Fruit fly (Drosophila melanogaster): ENCODE results near the gene Npl4.
A peak's percentile ranks its signal among the peaks of the same experiment; 100 is the strongest.

Gene Npl4

dm6 chr3R:25652066-25652720 lies 27.7 kb upstream of the Npl4 start (continued):
- TF ChIP-seq nerfin-1 (tag; optimal IDR thresholded peaks at IDR 0.05) (no peak), lov (optimal IDR thresholded peaks at IDR 0.05) (no peak), lov (GFP tag; IDR thresholded peaks at IDR 0.05) (no peak), dysf (GFP tag; IDR thresholded peaks at IDR 0.05) (0 out of 3 replicates have a peak, but pooled peaks have one; percentile 7), Nf-YC (tag; optimal IDR thresholded peaks at IDR 0.05) (peak; percentile 18), CG31224 (GFP tag; IDR thresholded peaks at IDR 0.05) (no peak), gfzf (GFP tag; optimal IDR thresholded peaks at IDR 0.05) (peak; percentile 30), NFAT (GFP tag; IDR thresholded peaks at IDR 0.05) (0 out of 2 replicates have a peak, but pooled peaks have one; percentile 5), CG10147 (GFP tag; optimal IDR thresholded peaks at IDR 0.05) (peak; percentile 19), ara (GFP tag; IDR thresholded peaks at IDR 0.05) (no peak), bigmax (GFP tag; optimal IDR thresholded peaks at IDR 0.05) (no peak), HHEX (GFP tag; optimal IDR thresholded peaks at IDR 0.05) (no peak), lmd (GFP tag; IDR thresholded peaks at IDR 0.05) (no peak), CG17912 (GFP tag; optimal IDR thresholded peaks at IDR 0.05) (no peak), Sry-δ (GFP tag; optimal IDR thresholded peaks at IDR 0.05) (no peak), Adf1 (GFP tag; IDR thresholded peaks at IDR 0.05) (peak; percentile 35; the same call in 1 of the 2 replicates), bowl (GFP tag; IDR thresholded peaks at IDR 0.05) (no peak), hbn (GFP tag; IDR thresholded peaks at IDR 0.05; ENCODE audit: partially characterized antibody) (no peak), CG15514 (GFP tag; optimal IDR thresholded peaks at IDR 0.05) (peak; percentile 17), CG9215 (GFP tag; IDR thresholded peaks at IDR 0.05) (no peak), al (GFP tag; IDR thresholded peaks at IDR 0.05) (no peak), CG6654 (GFP tag; optimal IDR thresholded peaks at IDR 0.05) (no peak), pan (optimal IDR thresholded peaks at IDR 0.05) (no peak), pan (GFP tag; optimal IDR thresholded peaks at IDR 0.05 in 1 of 2, IDR thresholded peaks at IDR 0.05 in 1 of 2) (no peak), NfI (GFP tag; optimal IDR thresholded peaks at IDR 0.05) (peak; percentile 6), CG31441 (GFP tag; IDR thresholded peaks at IDR 0.05) (no peak), CTCF (GFP tag; optimal IDR thresholded peaks at IDR 0.05) (peak; percentile 71), Hr78 (GFP tag; optimal IDR thresholded peaks at IDR 0.05) (peak in 1 of 2 experiments; percentile 99), Myb (GFP tag; optimal IDR thresholded peaks at IDR 0.05) (peak; percentile 90), Dll (GFP tag; IDR thresholded peaks at IDR 0.05; ENCODE audit: partially characterized antibody) (no peak), Scr (GFP tag; IDR thresholded peaks at IDR 0.05; ENCODE audit: partially characterized antibody) (no peak), Oaz (GFP tag; IDR thresholded peaks at IDR 0.05) (no peak), CG13894 (tag; optimal IDR thresholded peaks at IDR 0.05) (peak; percentile 74), Taf1 (GFP tag; IDR thresholded peaks at IDR 0.05) (no peak), Lim3 (GFP tag; IDR thresholded peaks at IDR 0.05) (no peak), CG34224 (GFP tag; IDR thresholded peaks at IDR 0.05; ENCODE audit: partially characterized antibody) (peak; percentile 20; the same call in 1 of the 3 replicates), Vsx1 (GFP tag; optimal IDR thresholded peaks at IDR 0.05) (peak; percentile 58), B-H2 (GFP tag; optimal IDR thresholded peaks at IDR 0.05) (peak; percentile 56), grau (tag; optimal IDR thresholded peaks at IDR 0.05) (peak; percentile 4), CG14014 (GFP tag; IDR thresholded peaks at IDR 0.05) (peak; percentile 34; the same call in 1 of the 2 replicates), Asciz (GFP tag; optimal IDR thresholded peaks at IDR 0.05) (no peak), Blimp-1 (GFP tag; optimal IDR thresholded peaks at IDR 0.05) (no peak), CG8359 (GFP tag; optimal IDR thresholded peaks at IDR 0.05; ENCODE audit: borderline replicate concordance) (no peak), CG9437 (GFP tag; optimal IDR thresholded peaks at IDR 0.05) (peak; percentile 77), sens (GFP tag) (no peak), CG9817 (tag; optimal IDR thresholded peaks at IDR 0.05) (no peak), amos (GFP tag; IDR thresholded peaks at IDR 0.05; ENCODE audit: partially characterized antibody) (peak; percentile 41; the same call in 1 of the 2 replicates), crc (GFP tag; optimal IDR thresholded peaks at IDR 0.05) (no peak), CG7372 (GFP tag; IDR thresholded peaks at IDR 0.05) (no peak), ERR (GFP tag; optimal IDR thresholded peaks at IDR 0.05) (peak; percentile 25)
